Worm (Caenorhabditis elegans) whole organism, L3 larva: ENCODE measurements around the gene lag-2.

ENCODE experiments used
- R02D3.7 ChIP-seq: fragments of 150-350 bp; optimal IDR thresholded peaks from 2 replicates; lab custom pipeline; 2014; ENCODE audit warnings: missing biosample characterization, missing genetic modification characterization
- aly-2 ChIP-seq: fragments of 150-350 bp; optimal IDR thresholded peaks from 2 replicates; lab custom pipeline; 2014; ENCODE audit warnings: missing biosample characterization, missing genetic modification characterization
- ama-1 ChIP-seq: fragments of 150-350 bp; optimal IDR thresholded peaks from 2 replicates; lab custom pipeline; 2018
- ceh-16 ChIP-seq: sonication (generic microtip); optimal IDR thresholded peaks from 2 replicates; lab custom pipeline; 2017; ENCODE audit warnings: missing biosample characterization, missing genetic modification characterization
- ceh-28 ChIP-seq: fragments of 150-350 bp; optimal IDR thresholded peaks from 2 replicates; lab custom pipeline; 2014; ENCODE audit warnings: missing biosample characterization, missing genetic modification reagents, missing genetic modification characterization
- ceh-82 ChIP-seq: fragments of 150-350 bp; optimal IDR thresholded peaks from 2 replicates; lab custom pipeline; 2014; ENCODE audit warnings: missing biosample characterization, missing genetic modification characterization
- daf-12 ChIP-seq: fragments of 150-350 bp; optimal IDR thresholded peaks from 2 replicates; lab custom pipeline; 2014; ENCODE audit warnings: missing biosample characterization, missing genetic modification reagents, missing genetic modification characterization
- elt-1 ChIP-seq: fragments of 150-350 bp; optimal IDR thresholded peaks from 2 replicates; lab custom pipeline; 2014; ENCODE audit warnings: missing biosample characterization, missing genetic modification characterization
- elt-3 ChIP-seq, 3 experiments: fragments of 150-350 bp in 1 of 3; sonication (generic microtip) in 2 of 3; optimal IDR thresholded peaks; 2 replicates in 2 of 3; 4 replicates in 1 of 3; lab custom pipeline; 2014 to 2017; ENCODE audit warnings: missing biosample characterization in 3 of 3, missing genetic modification characterization in 3 of 3
- fkh-10 ChIP-seq: sonication (generic microtip); optimal IDR thresholded peaks from 2 replicates; lab custom pipeline; 2017; ENCODE audit warnings: missing biosample characterization, missing genetic modification reagents, missing genetic modification characterization
- fos-1 ChIP-seq: fragments of 150-350 bp; optimal IDR thresholded peaks from 2 replicates; lab custom pipeline; 2014; ENCODE audit warnings: missing biosample characterization, missing genetic modification characterization
- hmg-11 ChIP-seq: sonication (generic microtip); optimal IDR thresholded peaks from 2 replicates; lab custom pipeline; 2016; ENCODE audit warnings: missing genetic modification characterization, missing compliant biosample characterization
- lin-15B ChIP-seq: fragments of 150-350 bp; optimal IDR thresholded peaks from 2 replicates; lab custom pipeline; 2014; ENCODE audit warnings: missing biosample characterization, missing genetic modification characterization
- lsy-12 ChIP-seq: sonication (generic microtip); optimal IDR thresholded peaks from 2 replicates; lab custom pipeline; 2016; ENCODE audit warnings: mild to moderate bottlenecking, missing genetic modification characterization, missing compliant biosample characterization
- mdl-1 ChIP-seq: fragments of 150-350 bp; optimal IDR thresholded peaks from 2 replicates; lab custom pipeline; 2014; ENCODE audit warnings: missing biosample characterization, missing genetic modification characterization
- mml-1 ChIP-seq: fragments of 150-350 bp; sonication (generic microtip); optimal IDR thresholded peaks from 3 replicates; lab custom pipeline; 2014; ENCODE audit warnings: missing biosample characterization, missing genetic modification characterization
- nhr-11 ChIP-seq: fragments of 150-350 bp; optimal IDR thresholded peaks from 2 replicates; lab custom pipeline; 2014; ENCODE audit warnings: missing biosample characterization, missing genetic modification characterization
- nhr-23 ChIP-seq: fragments of 150-350 bp; optimal IDR thresholded peaks from 2 replicates; lab custom pipeline; 2014; ENCODE audit warnings: missing biosample characterization, missing genetic modification reagents, missing genetic modification characterization
- nhr-237 ChIP-seq: fragments of 150-350 bp; optimal IDR thresholded peaks from 2 replicates; lab custom pipeline; 2014; ENCODE audit warnings: missing biosample characterization, missing genetic modification characterization
- nhr-25 ChIP-seq: sonication (generic microtip); optimal IDR thresholded peaks from 2 replicates; lab custom pipeline; 2017; ENCODE audit warnings: missing biosample characterization, missing genetic modification characterization
- nhr-28 ChIP-seq: fragments of 150-350 bp; optimal IDR thresholded peaks from 2 replicates; lab custom pipeline; 2014; ENCODE audit warnings: missing biosample characterization, missing genetic modification characterization
- nhr-43 ChIP-seq: sonication (generic microtip); optimal IDR thresholded peaks from 2 replicates; lab custom pipeline; 2016; ENCODE audit warnings: mild to moderate bottlenecking, missing genetic modification characterization, missing compliant biosample characterization; ENCODE audit not compliant: poor library complexity, severe bottlenecking
- nhr-77 ChIP-seq: fragments of 150-350 bp; optimal IDR thresholded peaks from 2 replicates; lab custom pipeline; 2014; ENCODE audit warnings: missing biosample characterization, missing genetic modification characterization
- skn-1 ChIP-seq: fragments of 150-350 bp; optimal IDR thresholded peaks from 2 replicates; lab custom pipeline; 2014; ENCODE audit warnings: missing biosample characterization, missing genetic modification characterization
- snpc-4 ChIP-seq: fragments of 150-350 bp; optimal IDR thresholded peaks from 2 replicates; lab custom pipeline; 2014; ENCODE audit warnings: missing biosample characterization, missing genetic modification characterization
- tbx-2 ChIP-seq: sonication (generic microtip); optimal IDR thresholded peaks from 2 replicates; lab custom pipeline; 2016; ENCODE audit warnings: mild to moderate bottlenecking, missing genetic modification characterization, missing compliant biosample characterization
- unc-39 ChIP-seq: sonication (generic microtip); optimal IDR thresholded peaks from 4 replicates; lab custom pipeline; 2017; ENCODE audit warnings: missing biosample characterization, missing genetic modification characterization
- zag-1 ChIP-seq: fragments of 150-350 bp; optimal IDR thresholded peaks from 2 replicates; lab custom pipeline; 2014; ENCODE audit warnings: missing biosample characterization, missing genetic modification characterization
- ztf-11 ChIP-seq: fragments of 150-350 bp; optimal IDR thresholded peaks from 2 replicates; lab custom pipeline; 2014; ENCODE audit warnings: missing biosample characterization, missing genetic modification characterization
- ztf-4 ChIP-seq: fragments of 150-350 bp; optimal IDR thresholded peaks from 2 replicates; lab custom pipeline; 2014; ENCODE audit warnings: missing biosample characterization, missing genetic modification characterization

Gene lag-2

ce11 chrV:3234887-3235286, 46.7 kb downstream of the lag-2 start, which contains the start of gene K08D9.6:
TSS of gene K08D9.6 (minus strand) at chrV:3234987.
- TF ChIP-seq nhr-237 (tag; lab: Kevin White, UChicago): no peak
- TF ChIP-seq ztf-11 (tag; lab: Kevin White, UChicago): no peak
- TF ChIP-seq ceh-82: no peak
- no peak for TF ChIP-seq unc-39 (tag; lab: Kevin White, UChicago)
- TF ChIP-seq daf-12 (tag; lab: Kevin White, UChicago): no peak
- no peak for TF ChIP-seq ceh-16 (tag; lab: Kevin White, UChicago)
- TF ChIP-seq snpc-4 (tag; lab: Kevin White, UChicago): no peak
- no peak for TF ChIP-seq zag-1 (tag; lab: Kevin White, UChicago)
- TF ChIP-seq elt-1 (tag; lab: Kevin White, UChicago): no peak
- TF ChIP-seq mml-1: no peak
- no peak for TF ChIP-seq nhr-25
- no peak for TF ChIP-seq elt-3 (tag; optimal IDR thresholded peaks at IDR 0.05; lab: Kevin White, UChicago)
- TF ChIP-seq lin-15B (tag; lab: Kevin White, UChicago): no peak
- TF ChIP-seq fos-1 (tag; lab: Kevin White, UChicago): no peak
- TF ChIP-seq nhr-11 (tag; lab: Kevin White, UChicago): no peak
- no peak for TF ChIP-seq hmg-11 (tag; lab: Kevin White, UChicago)
- TF ChIP-seq tbx-2: no peak
- no peak for TF ChIP-seq ceh-28 (tag; lab: Kevin White, UChicago)

ce11 chrV:3236610-3237009, 48.5 kb downstream of the lag-2 start, which contains the start of the genes K08D9.9 and str-16:
TSS of gene K08D9.9 (minus strand) at chrV:3236710.
TSS of gene str-16 (plus strand) at chrV:3236875.
- TF ChIP-seq R02D3.7 (tag; lab: Kevin White, UChicago) (no peak), nhr-28 (tag; lab: Kevin White, UChicago) (no peak), nhr-43 (tag; lab: Kevin White, UChicago) (no peak), tbx-2 (no peak), ceh-28 (tag; lab: Kevin White, UChicago) (no peak), lsy-12 (no peak), ztf-4 (no peak), nhr-23 (no peak), ceh-82 (no peak), lin-15B (tag; lab: Kevin White, UChicago) (no peak), fkh-10 (GFP tag; lab: Kevin White, UChicago) (no peak), mdl-1 (tag; lab: Kevin White, UChicago) (no peak), aly-2 (tag; lab: Kevin White, UChicago) (no peak), nhr-11 (tag; lab: Kevin White, UChicago) (no peak), ama-1 (no peak), nhr-77 (tag; lab: Kevin White, UChicago) (no peak), skn-1 (no peak), nhr-237 (tag; lab: Kevin White, UChicago) (no peak)
